Worm (Caenorhabditis elegans) whole organism, young adult: ENCODE measurements around the gene T20B3.14.

ENCODE experiments used
- B0019.2 ChIP-seq: fragments of 200-800 bp; sonication (Bioruptor generic); conservative IDR thresholded peaks from 2 replicates; pipeline ENCODE4 v1.3.6; 2022; ENCODE audit warnings: missing genetic modification reagents, missing genetic modification characterization, missing compliant biosample characterization
- D2030.7 ChIP-seq: fragments of 200-800 bp; sonication (Bioruptor generic); IDR thresholded peaks from 2 replicates; pipeline ENCODE4 v1.3.6; 2022; ENCODE audit warnings: missing genetic modification reagents, missing genetic modification characterization, missing compliant biosample characterization
- F23B12.7 ChIP-seq: sonication (generic microtip); optimal IDR thresholded peaks from 2 replicates; lab custom pipeline; 2017; ENCODE audit warnings: missing genetic modification characterization, mild to moderate bottlenecking, missing compliant biosample characterization, antibody characterized with exemption, moderate library complexity; ENCODE audit not compliant: insufficient read depth
- F33H1.4 ChIP-seq: fragments of 200-800 bp; sonication (Bioruptor generic); IDR thresholded peaks from 2 replicates; pipeline ENCODE4 v1.3.6; 2022; ENCODE audit warnings: missing genetic modification reagents, missing genetic modification characterization, missing compliant biosample characterization
- F57C9.4 ChIP-seq: sonication (generic microtip); optimal IDR thresholded peaks from 2 replicates; lab custom pipeline; 2017; ENCODE audit warnings: mild to moderate bottlenecking, missing genetic modification characterization, missing compliant biosample characterization
- K12H6.12 ChIP-seq: fragments of 200-800 bp; sonication (Bioruptor generic); optimal IDR thresholded peaks from 2 replicates; lab custom pipeline; 2018; ENCODE audit warnings: mild to moderate bottlenecking, missing genetic modification characterization, missing compliant biosample characterization
- T07F8.4 ChIP-seq: sonication (generic microtip); optimal IDR thresholded peaks from 2 replicates; lab custom pipeline; 2016; ENCODE audit warnings: mild to moderate bottlenecking, missing genetic modification characterization, moderate library complexity, missing compliant biosample characterization
- Y53G8AR.9 ChIP-seq: fragments of 200-800 bp; sonication (Bioruptor generic); conservative IDR thresholded peaks from 2 replicates; pipeline ENCODE4 v1.3.6; 2022; ENCODE audit warnings: missing genetic modification reagents, missing genetic modification characterization, missing compliant biosample characterization
- Y67H2A.10 ChIP-seq: fragments of 200-800 bp; sonication (Bioruptor generic); conservative IDR thresholded peaks from 2 replicates; pipeline ENCODE4 v1.3.6; 2022; ENCODE audit warnings: missing genetic modification reagents, missing genetic modification characterization, missing compliant biosample characterization
- ama-1 ChIP-seq, 3 experiments: fragments of 150-350 bp in 1 of 3; sonication (generic microtip) in 2 of 3; optimal IDR thresholded peaks; 2 replicates each; lab custom pipeline; 2014 to 2018; ENCODE audit warnings: missing biosample characterization in 2 of 3, missing genetic modification characterization in 2 of 3, missing genetic modification reagents in 2 of 3
- attf-6 ChIP-seq: fragments of 200-800 bp; sonication (Bioruptor generic); IDR thresholded peaks from 2 replicates; pipeline ENCODE4 v1.3.6; 2022; ENCODE audit warnings: missing genetic modification reagents, missing genetic modification characterization, missing compliant biosample characterization
- cebp-1 ChIP-seq, 2 experiments: fragments of 200-800 bp in 1 of 2; sonication (Bioruptor generic) in 1 of 2; sonication (generic microtip) in 1 of 2; IDR thresholded peaks in 1 of 2; optimal IDR thresholded peaks in 1 of 2; 2 replicates each; pipeline versions ENCODE4 v1.3.6 to Lab custom; 2017 to 2022; ENCODE audit warnings: missing compliant biosample characterization in 2 of 2, missing genetic modification characterization in 2 of 2, mild to moderate bottlenecking in 1 of 2, missing genetic modification reagents in 1 of 2, moderate library complexity in 1 of 2
- cebp-2 ChIP-seq: fragments of 200-800 bp; sonication (Bioruptor generic); IDR thresholded peaks from 2 replicates; pipeline ENCODE4 v1.3.6; 2022; ENCODE audit warnings: missing genetic modification characterization, missing compliant biosample characterization
- ceh-58 ChIP-seq: fragments of 200-800 bp; sonication (Bioruptor generic); IDR thresholded peaks from 2 replicates; pipeline ENCODE4 v1.3.6; 2022; ENCODE audit warnings: missing genetic modification characterization, missing compliant biosample characterization
- ceh-91 ChIP-seq: fragments of 200-800 bp; sonication (Bioruptor generic); IDR thresholded peaks from 2 replicates; pipeline ENCODE4 v1.3.6; 2022; ENCODE audit warnings: missing genetic modification reagents, missing genetic modification characterization, missing compliant biosample characterization
- die-1 ChIP-seq: sonication (generic microtip); optimal IDR thresholded peaks from 2 replicates; lab custom pipeline; 2016; ENCODE audit warnings: missing genotype, mild to moderate bottlenecking, missing genetic modification characterization, missing compliant biosample characterization
- dox-1 ChIP-seq: fragments of 200-800 bp; sonication (Bioruptor generic); IDR thresholded peaks from 2 replicates; pipeline ENCODE4 v1.3.6; 2022; ENCODE audit warnings: missing genetic modification reagents, missing genetic modification characterization, missing compliant biosample characterization
- dpff-1 ChIP-seq: sonication (generic microtip); optimal IDR thresholded peaks from 2 replicates; lab custom pipeline; 2017; ENCODE audit warnings: mild to moderate bottlenecking, missing genetic modification characterization, missing compliant biosample characterization
- dpl-1 ChIP-seq: fragments of 150-350 bp; optimal IDR thresholded peaks from 2 replicates; lab custom pipeline; 2014; ENCODE audit warnings: missing biosample characterization, missing genetic modification reagents, missing genetic modification characterization
- efl-1 ChIP-seq: fragments of 150-350 bp; optimal IDR thresholded peaks from 2 replicates; lab custom pipeline; 2014; ENCODE audit warnings: missing biosample characterization, missing genetic modification reagents, missing genetic modification characterization
- ets-4 ChIP-seq: fragments of 200-800 bp; sonication (Bioruptor generic); optimal IDR thresholded peaks from 2 replicates; lab custom pipeline; 2018; ENCODE audit warnings: mild to moderate bottlenecking, missing genetic modification characterization, missing compliant biosample characterization
- fkh-3 ChIP-seq: sonication (generic microtip); optimal IDR thresholded peaks from 2 replicates; lab custom pipeline; 2016; ENCODE audit warnings: mild to moderate bottlenecking, missing genetic modification characterization, missing compliant biosample characterization
- him-1 ChIP-seq: sonication (generic microtip); optimal IDR thresholded peaks from 2 replicates; lab custom pipeline; 2016; ENCODE audit warnings: missing genotype, missing genetic modification reagents, missing genetic modification characterization, missing compliant biosample characterization
- hmg-1.2 ChIP-seq: fragments of 200-800 bp; sonication (Bioruptor generic); IDR thresholded peaks from 2 replicates; pipeline ENCODE4 v1.3.6; 2022; ENCODE audit warnings: missing genetic modification reagents, missing genetic modification characterization, missing compliant biosample characterization
- let-526 ChIP-seq: fragments of 200-800 bp; sonication (Bioruptor generic); IDR thresholded peaks from 2 replicates; pipeline ENCODE4 v1.3.6; 2022; ENCODE audit warnings: missing genetic modification reagents, missing genetic modification characterization, missing compliant biosample characterization
- lin-35 ChIP-seq, 3 experiments: fragments of 150-350 bp in 2 of 3; sonication (generic microtip) in 1 of 3; optimal IDR thresholded peaks; 2 replicates each; lab custom pipeline; 2014 to 2018; ENCODE audit warnings: missing biosample characterization in 3 of 3, missing genetic modification characterization in 3 of 3, missing genetic modification reagents in 3 of 3
- lin-40 ChIP-seq: sonication (generic microtip); optimal IDR thresholded peaks from 2 replicates; lab custom pipeline; 2016; ENCODE audit warnings: missing genetic modification characterization, mild to moderate bottlenecking, missing compliant biosample characterization, missing genotype, missing genetic modification reagents
- lin-54 ChIP-seq: fragments of 200-800 bp; sonication (Bioruptor generic); optimal IDR thresholded peaks from 2 replicates; lab custom pipeline; 2018; ENCODE audit warnings: mild to moderate bottlenecking, missing genetic modification characterization, missing compliant biosample characterization
- lsl-1 ChIP-seq: fragments of 200-800 bp; sonication (Bioruptor generic); optimal IDR thresholded peaks from 2 replicates; lab custom pipeline; 2018; ENCODE audit warnings: mild to moderate bottlenecking, missing genetic modification characterization, moderate library complexity, missing compliant biosample characterization
- lsy-27 ChIP-seq: sonication (generic microtip); optimal IDR thresholded peaks from 2 replicates; lab custom pipeline; 2017; ENCODE audit warnings: missing genetic modification characterization, mild to moderate bottlenecking, missing compliant biosample characterization, antibody characterized with exemption, missing genotype, borderline replicate concordance; ENCODE audit not compliant: insufficient read depth
- madf-6 ChIP-seq: fragments of 200-800 bp; sonication (Bioruptor generic); IDR thresholded peaks from 2 replicates; pipeline ENCODE4 v1.3.6; 2022; ENCODE audit warnings: missing genetic modification reagents, missing genetic modification characterization, missing compliant biosample characterization
- madf-8 ChIP-seq: fragments of 200-800 bp; sonication (Bioruptor generic); conservative IDR thresholded peaks from 2 replicates; pipeline ENCODE4 v1.3.6; 2022; ENCODE audit warnings: missing genetic modification reagents, missing genetic modification characterization, missing compliant biosample characterization
- mcd-1 ChIP-seq: fragments of 200-800 bp; sonication (Bioruptor generic); IDR thresholded peaks from 2 replicates; pipeline ENCODE4 v1.3.6; 2022; ENCODE audit warnings: missing genetic modification reagents, missing genetic modification characterization, missing compliant biosample characterization
- rcor-1 ChIP-seq: fragments of 200-800 bp; sonication (Bioruptor generic); IDR thresholded peaks from 2 replicates; pipeline ENCODE4 v1.3.6; 2022; ENCODE audit warnings: missing genetic modification reagents, missing genetic modification characterization, missing compliant biosample characterization
- snpc-1.1 ChIP-seq: sonication (generic microtip); optimal IDR thresholded peaks from 2 replicates; lab custom pipeline; 2017; ENCODE audit warnings: missing genetic modification characterization, mild to moderate bottlenecking, missing compliant biosample characterization, antibody characterized with exemption, moderate library complexity, missing genotype, missing genetic modification reagents; ENCODE audit not compliant: insufficient read depth
- snpc-4 ChIP-seq, 5 experiments: fragments of 150-350 bp in 1 of 5; sonication (generic microtip) in 4 of 5; optimal IDR thresholded peaks; 2 replicates each; lab custom pipeline; 2014 to 2018; ENCODE audit warnings: missing genetic modification characterization in 5 of 5, missing biosample characterization in 3 of 5, antibody characterized with exemption in 2 of 5, mild to moderate bottlenecking in 2 of 5, missing compliant biosample characterization in 2 of 5, missing genotype in 2 of 5, moderate library complexity in 2 of 5, missing genetic modification reagents in 1 of 5
- sptf-2 ChIP-seq: fragments of 200-800 bp; sonication (Bioruptor generic); optimal IDR thresholded peaks from 2 replicates; lab custom pipeline; 2018; ENCODE audit warnings: mild to moderate bottlenecking, missing genetic modification characterization, missing compliant biosample characterization
- tbp1 ChIP-seq: fragments of 200-800 bp; sonication (Bioruptor generic); optimal IDR thresholded peaks from 2 replicates; lab custom pipeline; 2018; ENCODE audit warnings: mild to moderate bottlenecking, missing genetic modification characterization, missing compliant biosample characterization
- tlf-1 ChIP-seq: fragments of 200-800 bp; sonication (Bioruptor generic); optimal IDR thresholded peaks from 2 replicates; lab custom pipeline; 2018; ENCODE audit warnings: mild to moderate bottlenecking, missing genetic modification characterization, missing compliant biosample characterization
- unc-130 ChIP-seq: sonication (generic microtip); optimal IDR thresholded peaks from 2 replicates; lab custom pipeline; 2016; ENCODE audit warnings: missing genetic modification reagents, missing genetic modification characterization, missing compliant biosample characterization
- zim-3 ChIP-seq: sonication (generic microtip); optimal IDR thresholded peaks from 2 replicates; lab custom pipeline; 2017; ENCODE audit warnings: mild to moderate bottlenecking, missing genetic modification characterization, moderate library complexity, missing compliant biosample characterization
- ztf-18 ChIP-seq: sonication (generic microtip); optimal IDR thresholded peaks from 2 replicates; lab custom pipeline; 2016; ENCODE audit warnings: missing genotype, mild to moderate bottlenecking, missing genetic modification characterization, missing compliant biosample characterization

Gene T20B3.14

ce11 chrV:16794828-16795354 is 26.2 kb downstream of the T20B3.14 start, which contains the start of the genes ctps-1 and pus-1 (continued):
- 0 out of 2 replicates have a peak, but pooled peaks have one; percentile 66 for TF ChIP-seq Y53G8AR.9 (GFP tag; lab: Robert Waterston, UW)
- peak; percentile 23; the same call in 1 of the 2 replicates for TF ChIP-seq hmg-1.2 (GFP tag; lab: Robert Waterston, UW)
- no peak for TF ChIP-seq T07F8.4 (tag; lab: Kevin White, UChicago)
- TF ChIP-seq tlf-1 (GFP tag; lab: Kevin White, UChicago): peak; percentile 16
- no peak for TF ChIP-seq him-1 (tag; lab: Kevin White, UChicago)

ce11 chrV:16794079-16794478 is 27.0 kb downstream of the T20B3.14 start:
- TF ChIP-seq ets-4 (GFP tag; lab: Kevin White, UChicago) (no peak), tlf-1 (GFP tag; lab: Kevin White, UChicago) (no peak), ztf-18 (no peak), fkh-3 (tag; lab: Kevin White, UChicago) (no peak)
- TF ChIP-seq, all 124 proteins: peak for 0

ce11 chrV:16793312-16793711 is 27.8 kb downstream of the T20B3.14 start:
- TF ChIP-seq die-1 (no peak), efl-1 (GFP tag; lab: Kevin White, UChicago) (peak; percentile 59), B0019.2 (peak; percentile 82), lsl-1 (GFP tag; lab: Kevin White, UChicago) (peak; percentile 55), rcor-1 (GFP tag; lab: Robert Waterston, UW) (no peak), mcd-1 (no peak), lin-54 (GFP tag; lab: Kevin White, UChicago) (peak; percentile 32), F33H1.4 (GFP tag; lab: Robert Waterston, UW) (peak; percentile 69), D2030.7 (peak; percentile 10; the same call in 1 of the 2 replicates), attf-6 (GFP tag; lab: Robert Waterston, UW) (peak; percentile 43; the same call in 1 of the 2 replicates), dox-1 (no peak), tbp1 (GFP tag; lab: Kevin White, UChicago) (peak; percentile 17), dpff-1 (tag; lab: Kevin White, UChicago) (no peak), lin-35 (GFP tag; optimal IDR thresholded peaks at IDR 0.05; lab: Kevin White, UChicago) (no peak), madf-6 (peak; percentile 48; the same call in 1 of the 2 replicates), cebp-2 (GFP tag; lab: Robert Waterston, UW) (no peak), ceh-91 (GFP tag; lab: Robert Waterston, UW) (peak; percentile 49; the same call in 1 of the 2 replicates), let-526 (GFP tag; lab: Robert Waterston, UW) (no peak), ztf-18 (peak; percentile 48), lsy-27 (no peak), dpl-1 (GFP tag; lab: Kevin White, UChicago) (peak; percentile 35), madf-8 (0 out of 2 replicates have a peak, but pooled peaks have one; percentile 28), snpc-1.1 (tag; lab: Kevin White, UChicago) (no peak)

ce11 chrV:16792717-16793116 is 28.4 kb downstream of the T20B3.14 start:
- TF ChIP-seq K12H6.12 (tag; lab: Kevin White, UChicago): no peak
- no peak for TF ChIP-seq zim-3 (tag; lab: Kevin White, UChicago)
- TF ChIP-seq sptf-2 (GFP tag; lab: Kevin White, UChicago): no peak
- TF ChIP-seq ceh-58: 0 out of 2 replicates have a peak, but pooled peaks have one; percentile 48
- TF ChIP-seq Y67H2A.10 (GFP tag; lab: Robert Waterston, UW): no peak
- TF ChIP-seq lin-40 (tag; lab: Kevin White, UChicago): no peak
- TF ChIP-seq F23B12.7 (tag; lab: Kevin White, UChicago): no peak
- no peak for TF ChIP-seq unc-130 (GFP tag; lab: Kevin White, UChicago)
- no peak for TF ChIP-seq snpc-4 (GFP tag; optimal IDR thresholded peaks at IDR 0.05; lab: Kevin White, UChicago)
- TF ChIP-seq snpc-4 (tag; optimal IDR thresholded peaks at IDR 0.05; lab: Kevin White, UChicago): no peak
- no peak for TF ChIP-seq dox-1
- no peak for TF ChIP-seq tbp1 (GFP tag; lab: Kevin White, UChicago)
- no peak for TF ChIP-seq cebp-1 (GFP tag; IDR thresholded peaks at IDR 0.05; lab: Robert Waterston, UW)
- no peak for TF ChIP-seq cebp-1 (tag; optimal IDR thresholded peaks at IDR 0.05; lab: Kevin White, UChicago)
- no peak for TF ChIP-seq F57C9.4
- no peak for TF ChIP-seq ama-1 (optimal IDR thresholded peaks at IDR 0.05; lab: Kevin White, UChicago)
- peak in 1 of 2 experiments; percentile 39 for TF ChIP-seq ama-1 (GFP tag; optimal IDR thresholded peaks at IDR 0.05; lab: Kevin White, UChicago)
